Worm (Caenorhabditis elegans) whole organism, L2 larva: Measurements from ENCODE around the gene fbxc-49.

Experiments
- R02D3.7 ChIP-seq: fragments of 150-350 bp; optimal IDR thresholded peaks from 2 replicates; lab custom pipeline; 2014; ENCODE audit warnings: missing biosample characterization, missing genetic modification characterization
- ama-1 ChIP-seq: fragments of 150-350 bp; optimal IDR thresholded peaks from 2 replicates; lab custom pipeline; 2018; ENCODE audit warnings: inconsistent platforms
- elt-1 ChIP-seq: fragments of 150-350 bp; optimal IDR thresholded peaks from 2 replicates; lab custom pipeline; 2014; ENCODE audit warnings: missing biosample characterization, missing genetic modification characterization
- lin-13 ChIP-seq: fragments of 150-350 bp; optimal IDR thresholded peaks from 2 replicates; lab custom pipeline; 2014; ENCODE audit warnings: missing biosample characterization, missing genetic modification reagents, missing genetic modification characterization
- lin-39 ChIP-seq: fragments of 150-350 bp; optimal IDR thresholded peaks from 2 replicates; lab custom pipeline; 2014; ENCODE audit warnings: missing biosample characterization, missing genetic modification reagents, missing genetic modification characterization
- lsy-2 ChIP-seq, 2 experiments: fragments of 150-350 bp in 1 of 2; sonication (generic microtip) in 1 of 2; optimal IDR thresholded peaks; 2 replicates each; lab custom pipeline; 2014 to 2017; ENCODE audit warnings: missing biosample characterization in 2 of 2, missing genetic modification characterization in 2 of 2
- mdl-1 ChIP-seq, 2 experiments: fragments of 150-350 bp in 1 of 2; sonication (generic microtip) in 1 of 2; optimal IDR thresholded peaks; 2 replicates each; lab custom pipeline; 2017; ENCODE audit warnings: missing biosample characterization in 2 of 2, missing genetic modification characterization in 2 of 2
- nhr-77 ChIP-seq: fragments of 150-350 bp; optimal IDR thresholded peaks from 2 replicates; lab custom pipeline; 2014; ENCODE audit warnings: missing biosample characterization, missing genetic modification characterization
- skn-1 ChIP-seq: sonication (generic microtip); optimal IDR thresholded peaks from 2 replicates; lab custom pipeline; 2017; ENCODE audit warnings: missing biosample characterization, missing genetic modification characterization
- snpc-4 ChIP-seq: fragments of 150-350 bp; optimal IDR thresholded peaks from 2 replicates; lab custom pipeline; 2014; ENCODE audit warnings: missing biosample characterization, missing genetic modification characterization
- unc-62 ChIP-seq: fragments of 150-350 bp; optimal IDR thresholded peaks from 2 replicates; lab custom pipeline; 2014; ENCODE audit warnings: missing biosample characterization, missing genetic modification reagents, missing genetic modification characterization
- ztf-11 ChIP-seq: sonication (generic microtip); optimal IDR thresholded peaks from 2 replicates; lab custom pipeline; 2017; ENCODE audit warnings: missing biosample characterization, missing genetic modification characterization

ce11 chrII:2081257-2081656 lies 2.7 kb upstream of the fbxc-49 start, which contains the start of gene T16A1.4:
- no peak for TF ChIP-seq nhr-77 (tag; lab: Kevin White, UChicago)
- no peak for TF ChIP-seq ama-1
- TF ChIP-seq snpc-4, result no peak
- TF ChIP-seq lsy-2 (tag; optimal IDR thresholded peaks at IDR 0.05; lab: Kevin White, UChicago), result no peak
- TF ChIP-seq R02D3.7 (tag; lab: Kevin White, UChicago), result no peak
- TF ChIP-seq elt-1 (tag; lab: Kevin White, UChicago), result no peak
- TF ChIP-seq lin-39 (tag; lab: Kevin White, UChicago), result no peak
- TF ChIP-seq skn-1 (tag; lab: Kevin White, UChicago), result no peak
- no peak for TF ChIP-seq lin-13 (GFP tag; lab: Kevin White, UChicago)
- no peak for TF ChIP-seq unc-62 (GFP tag; lab: Kevin White, UChicago)
- TF ChIP-seq ztf-11, result no peak
- TF ChIP-seq mdl-1 (tag; optimal IDR thresholded peaks at IDR 0.05; lab: Kevin White, UChicago), result no peak
